Worm (Caenorhabditis elegans): Measurements from ENCODE around the gene bath-38.

- TF ChIP-seq fos-1 (tag; optimal IDR thresholded peaks at IDR 0.05): no peak
- TF ChIP-seq nhr-23 (tag; optimal IDR thresholded peaks at IDR 0.05): no peak
- no peak for TF ChIP-seq fkh-2 (tag; optimal IDR thresholded peaks at IDR 0.05)
These were observed 20.0 kb downstream of the bath-38 start for ce11 chrII:10025059-10025458.

Data from whole organism, L3 larva.